Fruit fly (Drosophila melanogaster) whole organism, embryonic: ENCODE measurements around the gene CG17224.

ENCODE experiments used
- CG10543 ChIP-seq: fragments of 200-800 bp; sonication (Bioruptor generic); optimal IDR thresholded peaks from 3 replicates; lab custom pipeline; 2017; ENCODE audit warnings: missing biosample characterization, mild to moderate bottlenecking, missing genetic modification characterization, moderate library complexity
- CG10959 ChIP-seq: fragments of 200-800 bp; sonication (Bioruptor generic); IDR thresholded peaks from 2 replicates; pipeline ENCODE4 v1.3.6; 2022; ENCODE audit warnings: missing biosample characterization, missing genetic modification characterization
- CG10979 ChIP-seq: fragments of 200-800 bp; sonication (Bioruptor generic); optimal IDR thresholded peaks from 2 replicates; lab custom pipeline; 2018; ENCODE audit warnings: missing biosample characterization, mild to moderate bottlenecking, missing genetic modification characterization, moderate library complexity
- CG15073 ChIP-seq: fragments of 200-800 bp; sonication (Bioruptor generic); optimal IDR thresholded peaks from 2 replicates; lab custom pipeline; 2016; ENCODE audit warnings: missing biosample characterization, missing genetic modification characterization
- CG15269 ChIP-seq: fragments of 200-800 bp; sonication (Bioruptor generic); optimal IDR thresholded peaks from 2 replicates; lab custom pipeline; 2018; ENCODE audit warnings: missing biosample characterization, mild to moderate bottlenecking, missing genetic modification characterization, moderate library complexity
- CG1647 ChIP-seq: fragments of 200-800 bp; sonication (Bioruptor generic); optimal IDR thresholded peaks from 3 replicates; lab custom pipeline; 2016; ENCODE audit warnings: missing biosample characterization, missing genetic modification characterization
- CG17361 ChIP-seq: fragments of 200-800 bp; sonication (Bioruptor generic); IDR thresholded peaks from 3 replicates; pipeline ENCODE4 v1.3.6; 2022; ENCODE audit warnings: missing biosample characterization, missing genetic modification characterization
- CG1792 ChIP-seq: fragments of 200-800 bp; sonication (Bioruptor generic); optimal IDR thresholded peaks from 2 replicates; lab custom pipeline; 2016; ENCODE audit warnings: missing biosample characterization, missing genetic modification characterization
- CG18764 ChIP-seq: fragments of 200-800 bp; sonication (Bioruptor generic); optimal IDR thresholded peaks from 3 replicates; lab custom pipeline; 2016; ENCODE audit warnings: missing biosample characterization, missing genetic modification characterization
- CG2116 ChIP-seq: fragments of 200-800 bp; sonication (Bioruptor generic); optimal IDR thresholded peaks from 3 replicates; lab custom pipeline; 2018; ENCODE audit warnings: missing biosample characterization, mild to moderate bottlenecking, missing genetic modification characterization
- CG34422 ChIP-seq: fragments of 200-800 bp; sonication (Bioruptor generic); IDR thresholded peaks from 3 replicates; pipeline ENCODE4 v1.3.6; 2022; ENCODE audit warnings: missing biosample characterization, missing genetic modification characterization
- CG4854 ChIP-seq: fragments of 200-800 bp; sonication (Bioruptor generic); optimal IDR thresholded peaks from 2 replicates; lab custom pipeline; 2016; ENCODE audit warnings: missing biosample characterization, missing genetic modification characterization, inconsistent platforms
- CG6272 ChIP-seq: fragments of 200-800 bp; sonication (Bioruptor generic); IDR thresholded peaks from 2 replicates; pipeline ENCODE4 v1.3.6; 2022; ENCODE audit warnings: missing biosample characterization, missing genetic modification characterization
- CG6654 ChIP-seq: fragments of 200-800 bp; sonication (Bioruptor generic); optimal IDR thresholded peaks from 2 replicates; lab custom pipeline; 2017; ENCODE audit warnings: missing biosample characterization, mild to moderate bottlenecking, missing genetic modification characterization
- CG7839 ChIP-seq: fragments of 200-800 bp; sonication (Bioruptor generic); optimal IDR thresholded peaks from 3 replicates; lab custom pipeline; 2018; ENCODE audit warnings: missing biosample characterization, mild to moderate bottlenecking, missing genetic modification characterization, moderate library complexity
- CG8281 ChIP-seq: fragments of 200-800 bp; sonication (Bioruptor generic); optimal IDR thresholded peaks from 2 replicates; lab custom pipeline; 2018; ENCODE audit warnings: missing biosample characterization, mild to moderate bottlenecking, missing genetic modification characterization, moderate library complexity
- CG9727 ChIP-seq: fragments of 200-800 bp; sonication (Bioruptor generic); optimal IDR thresholded peaks from 3 replicates; lab custom pipeline; 2017; ENCODE audit warnings: missing biosample characterization, mild to moderate bottlenecking, missing genetic modification characterization
- Chrac-16 ChIP-seq: fragments of 200-800 bp; sonication (Bioruptor generic); optimal IDR thresholded peaks from 3 replicates; lab custom pipeline; 2016; ENCODE audit warnings: missing biosample characterization, missing genetic modification characterization
- CkIIα-i1 ChIP-seq: fragments of 200-800 bp; sonication (Bioruptor generic); IDR thresholded peaks from 2 replicates; pipeline ENCODE4 v1.3.6; 2022; ENCODE audit warnings: missing biosample characterization, missing genetic modification characterization
- D ChIP-seq, 2 experiments: fragments of 200-800 bp in 1 of 2; fragments of >200 bp in 1 of 2; sonication (Bioruptor generic) in 1 of 2; optimal IDR thresholded peaks; 2 replicates in 1 of 2; 3 replicates in 1 of 2; lab custom pipeline; 2017; ENCODE audit warnings: mild to moderate bottlenecking in 1 of 2, missing biosample characterization in 1 of 2, missing genetic modification characterization in 1 of 2, missing genetic modification reagents in 1 of 2
- Dbx ChIP-seq: fragments of 200-800 bp; sonication (Bioruptor generic); IDR thresholded peaks from 3 replicates; pipeline ENCODE4 v1.3.6; 2022; ENCODE audit warnings: missing biosample characterization, missing genetic modification characterization
- Dll ChIP-seq: fragments of 200-800 bp; sonication (Bioruptor generic); IDR thresholded peaks from 4 replicates; pipeline ENCODE4 v1.3.6; 2022; ENCODE audit warnings: missing biosample characterization, missing genetic modification characterization; ENCODE audit not compliant: partially characterized antibody
- Fer2 ChIP-seq: fragments of 200-800 bp; sonication (Bioruptor generic); optimal IDR thresholded peaks from 2 replicates; lab custom pipeline; 2018; ENCODE audit warnings: missing biosample characterization, mild to moderate bottlenecking, missing genetic modification characterization, moderate library complexity
- HLH4C ChIP-seq: fragments of 200-800 bp; sonication (Bioruptor generic); IDR thresholded peaks from 3 replicates; pipeline ENCODE4 v1.3.6; 2022; ENCODE audit warnings: missing biosample characterization, missing genetic modification characterization; ENCODE audit not compliant: partially characterized antibody
- Hand ChIP-seq: fragments of 200-800 bp; sonication (Bioruptor generic); optimal IDR thresholded peaks from 2 replicates; lab custom pipeline; 2017; ENCODE audit warnings: mild to moderate bottlenecking, missing biosample characterization, missing genetic modification reagents, missing genetic modification characterization
- Hmr ChIP-seq: fragments of 200-800 bp; sonication (Bioruptor generic); optimal IDR thresholded peaks from 3 replicates; lab custom pipeline; 2017; ENCODE audit warnings: mild to moderate bottlenecking, missing biosample characterization, missing genetic modification reagents, missing genetic modification characterization
- Meics ChIP-seq: fragments of 200-800 bp; sonication (Bioruptor generic); optimal IDR thresholded peaks from 2 replicates; lab custom pipeline; 2017; ENCODE audit warnings: missing biosample characterization, mild to moderate bottlenecking, missing genetic modification characterization
- Scr ChIP-seq: fragments of 200-800 bp; sonication (Bioruptor generic); IDR thresholded peaks from 2 replicates; pipeline ENCODE4 v1.3.6; 2022; ENCODE audit warnings: missing biosample characterization, missing genetic modification characterization; ENCODE audit not compliant: partially characterized antibody
- Stat92E ChIP-seq, 3 experiments: fragments of >200 bp in 2 of 3; fragments of 200-800 bp in 1 of 3; sonication (Bioruptor generic) in 1 of 3; optimal IDR thresholded peaks; 2 replicates each; lab custom pipeline; 2017 to 2019; ENCODE audit warnings: missing biosample characterization in 3 of 3, missing genetic modification characterization in 3 of 3, mild to moderate bottlenecking in 1 of 3, moderate library complexity in 1 of 3
- YL-1 ChIP-seq: fragments of 200-800 bp; sonication (Bioruptor generic); optimal IDR thresholded peaks from 3 replicates; lab custom pipeline; 2017; ENCODE audit warnings: missing biosample characterization, mild to moderate bottlenecking, missing genetic modification characterization
- ato ChIP-seq: fragments of 200-800 bp; sonication (Bioruptor generic); IDR thresholded peaks from 2 replicates; pipeline ENCODE4 v1.3.6; 2022; ENCODE audit warnings: missing biosample characterization, missing genetic modification characterization; ENCODE audit not compliant: partially characterized antibody
- cato ChIP-seq: fragments of 200-800 bp; sonication (Bioruptor generic); optimal IDR thresholded peaks from 2 replicates; lab custom pipeline; 2016; ENCODE audit warnings: missing biosample characterization, missing genetic modification characterization, borderline replicate concordance
- ci ChIP-seq: fragments of 200-800 bp; sonication (Bioruptor generic); IDR thresholded peaks from 3 replicates; pipeline ENCODE4 v1.3.6; 2022; ENCODE audit warnings: missing biosample characterization, missing genetic modification characterization
- crc ChIP-seq: fragments of 200-800 bp; sonication (Bioruptor generic); optimal IDR thresholded peaks from 2 replicates; lab custom pipeline; 2016; ENCODE audit warnings: missing biosample characterization, missing genetic modification characterization
- croc ChIP-seq: fragments of 200-800 bp; sonication (Bioruptor generic); conservative IDR thresholded peaks from 3 replicates; pipeline ENCODE4 v1.3.6; 2022; ENCODE audit warnings: missing biosample characterization, missing genetic modification characterization
- disco-r ChIP-seq: fragments of 200-800 bp; sonication (Bioruptor generic); optimal IDR thresholded peaks from 2 replicates; lab custom pipeline; 2016; ENCODE audit warnings: missing biosample characterization, missing genetic modification characterization
- gce ChIP-seq: fragments of 200-800 bp; sonication (Bioruptor generic); IDR thresholded peaks from 3 replicates; pipeline ENCODE4 v1.3.6; 2022; ENCODE audit warnings: missing biosample characterization, missing genetic modification characterization
- grau ChIP-seq: fragments of 200-800 bp; optimal IDR thresholded peaks from 3 replicates; lab custom pipeline; 2019; ENCODE audit warnings: missing biosample characterization, mild to moderate bottlenecking, missing genetic modification characterization, moderate library complexity
- hth ChIP-seq: fragments of >200 bp; optimal IDR thresholded peaks from 2 replicates; lab custom pipeline; 2017; ENCODE audit warnings: inconsistent platforms
- mirr ChIP-seq: fragments of 200-800 bp; sonication (Bioruptor generic); optimal IDR thresholded peaks from 3 replicates; lab custom pipeline; 2018; ENCODE audit warnings: missing biosample characterization, mild to moderate bottlenecking, missing genetic modification characterization
- pb ChIP-seq: fragments of 200-800 bp; sonication (Bioruptor generic); optimal IDR thresholded peaks from 3 replicates; lab custom pipeline; 2016; ENCODE audit warnings: missing biosample characterization, missing genetic modification characterization
- pho ChIP-seq: fragments of 200-800 bp; sonication (Bioruptor generic); optimal IDR thresholded peaks from 2 replicates; lab custom pipeline; 2016; ENCODE audit warnings: missing biosample characterization, missing genetic modification characterization
- phol ChIP-seq: fragments of 200-800 bp; sonication (Bioruptor generic); optimal IDR thresholded peaks from 3 replicates; lab custom pipeline; 2018; ENCODE audit warnings: missing biosample characterization, mild to moderate bottlenecking, missing genetic modification characterization, moderate library complexity
- rib ChIP-seq: fragments of 200-800 bp; sonication (Bioruptor generic); IDR thresholded peaks from 2 replicates; pipeline ENCODE4 v1.3.6; 2022; ENCODE audit warnings: missing biosample characterization, missing genetic modification characterization
- shn ChIP-seq: fragments of 200-800 bp; sonication (Bioruptor generic); optimal IDR thresholded peaks from 3 replicates; lab custom pipeline; 2016; ENCODE audit warnings: missing biosample characterization, missing genetic modification characterization
- sisA ChIP-seq: fragments of 200-800 bp; sonication (Bioruptor generic); IDR thresholded peaks from 2 replicates; pipeline ENCODE4 v1.3.6; 2022; ENCODE audit warnings: missing biosample characterization, missing genetic modification characterization
- sr ChIP-seq: fragments of 200-800 bp; sonication (Bioruptor generic); IDR thresholded peaks from 3 replicates; pipeline ENCODE4 v1.3.6; 2022; ENCODE audit warnings: missing biosample characterization, missing genetic modification characterization
- tna ChIP-seq: fragments of 200-800 bp; sonication (Bioruptor generic); IDR thresholded peaks from 2 replicates; pipeline ENCODE4 v1.3.6; 2022; ENCODE audit warnings: missing biosample characterization, missing genetic modification characterization; ENCODE audit not compliant: partially characterized antibody

CG17224 gene

DNA sequence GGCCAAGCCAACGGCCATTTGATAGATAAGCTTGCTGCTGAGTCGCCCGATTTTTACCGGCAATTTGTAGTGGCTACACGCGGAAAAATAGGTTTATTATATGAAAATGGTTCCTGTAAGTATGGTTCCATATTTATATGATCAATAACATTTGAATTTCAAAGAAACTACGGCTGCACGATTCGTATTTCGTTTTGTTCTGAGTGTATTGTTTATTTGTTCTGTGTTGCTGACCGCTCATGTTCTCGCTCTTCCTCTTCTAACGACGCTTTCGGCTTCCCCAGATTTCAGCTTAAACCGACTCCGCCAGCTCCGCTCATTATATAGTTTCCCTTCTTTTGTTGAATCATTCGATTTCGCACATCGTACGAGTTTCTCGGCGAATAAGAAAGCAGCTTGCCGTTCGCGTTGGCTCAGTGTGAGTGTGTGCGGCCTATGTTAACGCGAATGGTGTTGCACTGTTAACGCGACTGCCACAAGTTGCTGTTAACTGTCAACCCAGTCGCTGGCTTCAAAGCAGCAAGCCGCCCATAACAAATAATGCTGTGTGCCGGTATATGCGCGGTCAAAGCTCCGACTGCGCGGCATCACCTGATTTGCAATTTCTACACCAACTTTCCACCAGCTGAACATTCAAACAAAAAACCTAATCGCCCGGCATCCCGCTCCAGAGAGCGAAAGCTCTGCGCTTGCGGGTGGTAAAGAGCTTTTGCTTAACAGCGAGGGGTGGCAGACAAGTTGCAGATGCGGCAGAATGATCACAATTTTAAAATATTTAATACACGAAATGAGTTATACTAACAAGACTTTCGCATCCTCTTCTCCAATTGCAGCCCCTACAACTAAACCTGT is 40.9 kb upstream of the CG17224 start (continued):
- TF ChIP-seq shn (GFP tag; lab: Kevin White, UChicago) (no peak), CG17361 (no peak), Dll (no peak), CG18764 (no peak), YL-1 (no peak), Chrac-16 (GFP tag; lab: Kevin White, UChicago) (no peak), CG34422 (GFP tag; lab: Robert Waterston, UW) (peak; percentile 30; the same call in 1 of the 3 replicates), disco-r (GFP tag; lab: Kevin White, UChicago) (no peak), Hmr (GFP tag; lab: Kevin White, UChicago) (peak; percentile 48), CG1792 (GFP tag; lab: Kevin White, UChicago) (no peak), sr (no peak), CG10979 (no peak), CG7839 (tag; lab: Kevin White, UChicago) (no peak), Dbx (0 out of 3 replicates have a peak, but pooled peaks have one; percentile 25), gce (GFP tag; lab: Robert Waterston, UW) (no peak), crc (GFP tag; lab: Kevin White, UChicago) (no peak), Hand (GFP tag; lab: Kevin White, UChicago) (no peak), hth (lab: Kevin White, UChicago) (no peak), CG8281 (tag; lab: Kevin White, UChicago) (no peak), CG15073 (GFP tag; lab: Kevin White, UChicago) (no peak), rib (peak; percentile 16; the same call in 1 of the 2 replicates), CG1647 (no peak), HLH4C (no peak), CG9727 (peak; percentile 38), mirr (GFP tag; lab: Kevin White, UChicago) (peak; percentile 40), CG6654 (GFP tag; lab: Kevin White, UChicago) (no peak), CG10959 (no peak), phol (tag; lab: Kevin White, UChicago) (no peak), CG2116 (GFP tag; lab: Kevin White, UChicago) (no peak), ato (GFP tag; lab: Robert Waterston, UW) (no peak), pho (GFP tag; lab: Kevin White, UChicago) (no peak), ci (GFP tag; lab: Robert Waterston, UW) (0 out of 3 replicates have a peak, but pooled peaks have one; percentile 23), CkIIα-i1 (GFP tag; lab: Robert Waterston, UW) (no peak), pb (GFP tag; lab: Kevin White, UChicago) (no peak), sisA (GFP tag; lab: Robert Waterston, UW) (no peak), CG6272 (0 out of 2 replicates have a peak, but pooled peaks have one; percentile 22), croc (GFP tag; lab: Robert Waterston, UW) (no peak), grau (tag; lab: Kevin White, UChicago) (peak; percentile 11), CG10543 (GFP tag; lab: Kevin White, UChicago) (no peak), Fer2 (no peak), CG15269 (no peak), tna (GFP tag; lab: Robert Waterston, UW) (no peak), Stat92E (GFP tag; optimal IDR thresholded peaks at IDR 0.05; lab: Kevin White, UChicago) (no peak), CG4854 (GFP tag; lab: Kevin White, UChicago) (no peak), Scr (GFP tag; lab: Robert Waterston, UW) (no peak), Meics (peak; percentile 61), cato (GFP tag; lab: Kevin White, UChicago) (no peak), D (optimal IDR thresholded peaks at IDR 0.05; lab: Kevin White, UChicago) (no peak), D (GFP tag; optimal IDR thresholded peaks at IDR 0.05; lab: Kevin White, UChicago) (no peak)
